Fruit fly (Drosophila melanogaster): ENCODE data around the gene CG31076.
A peak's percentile ranks its signal among the peaks of the same experiment; 100 is the strongest.

CG31076 gene

dm6 chr3R:26945233-26945632 is 44.4 kb downstream of the CG31076 start, which contains the start of gene CG14252:
Gene CG14252 (plus strand): TSS chr3R:26945534.
- TF ChIP-seq Eip78C (GFP tag), result peak; percentile 70
- peak; percentile 3 for TF ChIP-seq Sox14 (GFP tag; optimal IDR thresholded peaks at IDR 0.05)
- TF ChIP-seq esn (GFP tag; optimal IDR thresholded peaks at IDR 0.05), result peak; percentile 3
- TF ChIP-seq topi (GFP tag; optimal IDR thresholded peaks at IDR 0.05), result peak; percentile 4
- no peak for TF ChIP-seq CG8319 (GFP tag; optimal IDR thresholded peaks at IDR 0.05)
- no peak for TF ChIP-seq Hr4 (GFP tag; optimal IDR thresholded peaks at IDR 0.05)
- TF ChIP-seq fkh (GFP tag; optimal IDR thresholded peaks at IDR 0.05), result peak; percentile 96
- TF ChIP-seq fd85E (GFP tag; optimal IDR thresholded peaks at IDR 0.05), result no peak
